Worm (Caenorhabditis elegans) whole organism, midembryonic: ENCODE measurements around the gene srh-166.

Experiments
- T22C8.4 ChIP-seq: fragments of 200-800 bp; sonication (Bioruptor generic); IDR thresholded peaks from 2 replicates; pipeline ENCODE4 v1.3.6; 2022; ENCODE audit warnings: missing genetic modification characterization, missing compliant biosample characterization
- klf-2 ChIP-seq: fragments of 200-800 bp; sonication (Bioruptor generic); conservative IDR thresholded peaks from 2 replicates; pipeline ENCODE4 v1.3.6; 2022; ENCODE audit warnings: missing genetic modification reagents, missing genetic modification characterization, missing compliant biosample characterization
- ref-1 ChIP-seq: fragments of 200-800 bp; sonication (Bioruptor generic); conservative IDR thresholded peaks from 2 replicates; pipeline ENCODE4 v1.3.6; 2022; ENCODE audit warnings: missing genetic modification reagents, missing genetic modification characterization, missing compliant biosample characterization
- ztf-23 ChIP-seq: fragments of 200-800 bp; sonication (Bioruptor generic); IDR thresholded peaks from 2 replicates; pipeline ENCODE4 v1.3.6; 2022; ENCODE audit warnings: missing genetic modification reagents, missing genetic modification characterization, missing compliant biosample characterization
- ztf-29 ChIP-seq: fragments of 200-800 bp; sonication (Bioruptor generic); IDR thresholded peaks from 2 replicates; pipeline ENCODE4 v1.3.6; 2022; ENCODE audit warnings: missing genetic modification reagents, missing genetic modification characterization, missing compliant biosample characterization

DNA sequence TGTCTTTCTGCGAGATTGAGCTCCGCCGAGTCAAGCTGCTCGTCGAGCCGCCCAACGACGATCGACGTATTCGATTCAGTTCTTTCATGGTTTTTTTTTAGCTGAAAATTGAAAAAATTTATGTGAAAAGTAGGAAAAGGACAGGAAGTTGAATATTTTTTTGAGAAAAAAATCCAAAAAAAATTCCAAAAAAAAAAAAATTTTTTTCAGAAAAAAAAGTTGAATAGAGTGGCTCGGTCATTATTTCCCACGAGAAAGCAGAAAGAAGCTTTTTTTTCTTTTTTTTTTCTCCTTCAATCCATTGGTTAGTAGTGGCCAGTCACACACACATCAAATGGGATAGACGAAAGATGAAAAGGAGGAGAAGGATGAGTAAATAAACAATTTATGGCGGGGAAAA is 40.4 kb downstream of the srh-166 start, which contains the start of gene dhcr-7:
- TF ChIP-seq ztf-29 (GFP tag; lab: Robert Waterston, UW): no peak
- no peak for TF ChIP-seq ztf-23 (GFP tag; lab: Robert Waterston, UW)
- TF ChIP-seq ref-1 (GFP tag; lab: Robert Waterston, UW): no peak
- TF ChIP-seq T22C8.4 (GFP tag; lab: Robert Waterston, UW): no peak
- TF ChIP-seq klf-2 (GFP tag; lab: Robert Waterston, UW): no peak
